Worm (Caenorhabditis elegans) whole organism, midembryonic: Measurements from ENCODE around the gene ttr-43.

Source experiments
- T22C8.4 ChIP-seq: fragments of 200-800 bp; sonication (Bioruptor generic); IDR thresholded peaks from 2 replicates; pipeline ENCODE4 v1.3.6; 2022; ENCODE audit warnings: missing genetic modification characterization, missing compliant biosample characterization
- cog-1 ChIP-seq: sonication (generic microtip); optimal IDR thresholded peaks from 2 replicates; lab custom pipeline; 2016; ENCODE audit warnings: missing genetic modification characterization, missing compliant biosample characterization
- flt-1 ChIP-seq: fragments of 200-800 bp; sonication (Bioruptor generic); IDR thresholded peaks from 2 replicates; pipeline ENCODE4 v1.3.6; 2022; ENCODE audit warnings: missing genetic modification characterization, missing compliant biosample characterization
- med-1 ChIP-seq: sonication (generic microtip); optimal IDR thresholded peaks from 2 replicates; lab custom pipeline; 2017; ENCODE audit warnings: missing genetic modification characterization, mild to moderate bottlenecking, missing compliant biosample characterization, antibody characterized with exemption, missing genetic modification reagents; ENCODE audit not compliant: insufficient read depth
- ref-1 ChIP-seq: fragments of 200-800 bp; sonication (Bioruptor generic); conservative IDR thresholded peaks from 2 replicates; pipeline ENCODE4 v1.3.6; 2022; ENCODE audit warnings: missing genetic modification reagents, missing genetic modification characterization, missing compliant biosample characterization
- tab-1 ChIP-seq: fragments of 200-800 bp; sonication (Bioruptor generic); IDR thresholded peaks from 2 replicates; pipeline ENCODE4 v1.3.6; 2022; ENCODE audit warnings: missing genetic modification characterization, missing compliant biosample characterization
- ztf-23 ChIP-seq: fragments of 200-800 bp; sonication (Bioruptor generic); IDR thresholded peaks from 2 replicates; pipeline ENCODE4 v1.3.6; 2022; ENCODE audit warnings: missing genetic modification reagents, missing genetic modification characterization, missing compliant biosample characterization
- ztf-29 ChIP-seq: fragments of 200-800 bp; sonication (Bioruptor generic); IDR thresholded peaks from 2 replicates; pipeline ENCODE4 v1.3.6; 2022; ENCODE audit warnings: missing genetic modification reagents, missing genetic modification characterization, missing compliant biosample characterization

DNA sequence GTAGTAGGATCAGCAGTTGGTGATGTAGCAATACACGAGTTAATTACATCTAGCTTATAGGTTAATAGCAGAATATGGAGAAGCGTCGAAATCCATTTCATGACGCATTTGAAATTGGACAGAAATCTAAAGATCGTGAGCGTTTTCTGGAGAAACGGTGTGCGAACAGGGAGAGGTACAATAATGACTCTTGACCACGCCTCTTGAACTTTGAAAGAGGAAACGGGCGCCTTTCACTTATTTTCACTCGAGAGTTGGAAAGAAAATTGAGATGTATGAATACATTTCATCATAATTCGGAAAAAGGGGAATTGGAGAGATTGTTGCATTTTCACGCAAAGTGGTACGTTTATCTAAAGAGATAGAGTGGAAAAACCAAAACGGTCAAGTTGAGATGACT lies 39.2 kb upstream of the ttr-43 start, which contains the start of gene F56H9.6:
- TF ChIP-seq ref-1 (GFP tag; lab: Robert Waterston, UW) (no peak), T22C8.4 (no peak), med-1 (GFP tag; lab: Kevin White, UChicago) (no peak), cog-1 (tag; lab: Kevin White, UChicago) (no peak), ztf-23 (GFP tag; lab: Robert Waterston, UW) (no peak), tab-1 (GFP tag; lab: Robert Waterston, UW) (no peak), flt-1 (GFP tag; lab: Robert Waterston, UW) (no peak), ztf-29 (no peak)
